Worm (Caenorhabditis elegans) whole organism, L4 larva: ENCODE measurements around the gene gob-1.

Source experiments
- F26F4.8 ChIP-seq: fragments of 200-800 bp; sonication (Bioruptor generic); conservative IDR thresholded peaks from 2 replicates; pipeline ENCODE4 v1.3.6; 2022; ENCODE audit warnings: missing genetic modification characterization, missing compliant biosample characterization
- R02D3.7 ChIP-seq: fragments of 150-350 bp; sonication (generic microtip); optimal IDR thresholded peaks from 3 replicates; lab custom pipeline; 2014; ENCODE audit warnings: missing biosample characterization, missing genetic modification characterization
- T26A8.4 ChIP-seq: fragments of 200-800 bp; sonication (Bioruptor generic); IDR thresholded peaks from 2 replicates; pipeline ENCODE4 v1.3.6; 2022; ENCODE audit warnings: missing genetic modification characterization, missing compliant biosample characterization
- aha-1 ChIP-seq: fragments of 150-350 bp; peaks from one replicate; lab custom pipeline; 2014; ENCODE audit warnings: missing biosample characterization, missing genetic modification characterization
- attf-4 ChIP-seq: sonication (generic microtip); optimal IDR thresholded peaks from 3 replicates; lab custom pipeline; 2017; ENCODE audit warnings: missing biosample characterization, missing genetic modification characterization
- ceh-20 ChIP-seq: fragments of 200-800 bp; sonication (Bioruptor generic); IDR thresholded peaks from 2 replicates; pipeline ENCODE4 v1.3.6; 2022; ENCODE audit warnings: missing genetic modification reagents, missing genetic modification characterization, missing compliant biosample characterization
- cey-2 ChIP-seq: sonication (generic microtip); optimal IDR thresholded peaks from 3 replicates; lab custom pipeline; 2017; ENCODE audit warnings: missing genetic modification characterization, mild to moderate bottlenecking, missing compliant biosample characterization, antibody characterized with exemption, borderline replicate concordance; ENCODE audit not compliant: insufficient read depth
- duxl-1 ChIP-seq: sonication (generic microtip); optimal IDR thresholded peaks from 2 replicates; lab custom pipeline; 2016; ENCODE audit warnings: mild to moderate bottlenecking, missing genetic modification characterization, moderate library complexity, missing compliant biosample characterization; ENCODE audit not compliant: poor library complexity
- egl-43 ChIP-seq: fragments of 200-800 bp; sonication (Bioruptor generic); IDR thresholded peaks from 2 replicates; pipeline ENCODE4 v1.3.6; 2022; ENCODE audit warnings: missing genetic modification reagents, missing genetic modification characterization, missing compliant biosample characterization
- fkh-10 ChIP-seq: fragments of 150-350 bp; optimal IDR thresholded peaks from 2 replicates; lab custom pipeline; 2014; ENCODE audit warnings: missing biosample characterization, missing genetic modification reagents, missing genetic modification characterization
- hlh-11 ChIP-seq: fragments of 200-800 bp; sonication (Bioruptor generic); optimal IDR thresholded peaks from 2 replicates; lab custom pipeline; 2018; ENCODE audit warnings: mild to moderate bottlenecking, missing genetic modification characterization, missing compliant biosample characterization
- mdl-1 ChIP-seq, 2 experiments: fragments of 150-350 bp in 1 of 2; sonication (generic microtip) in 1 of 2; optimal IDR thresholded peaks; 2 replicates each; lab custom pipeline; 2014 to 2017; ENCODE audit warnings: missing biosample characterization in 2 of 2, missing genetic modification characterization in 2 of 2
- mdt-29 ChIP-seq: fragments of 200-800 bp; sonication (Bioruptor generic); IDR thresholded peaks from 2 replicates; pipeline ENCODE4 v1.3.6; 2022; ENCODE audit warnings: missing genetic modification reagents, missing genetic modification characterization, missing compliant biosample characterization
- mxl-3 ChIP-seq: fragments of 200-800 bp; sonication (Bioruptor generic); optimal IDR thresholded peaks from 2 replicates; lab custom pipeline; 2018; ENCODE audit warnings: mild to moderate bottlenecking, missing genetic modification characterization, missing compliant biosample characterization
- nhr-10 ChIP-seq: fragments of 150-350 bp; optimal IDR thresholded peaks from 2 replicates; lab custom pipeline; 2014; ENCODE audit warnings: missing biosample characterization, missing genetic modification characterization
- nhr-25 ChIP-seq: sonication (generic microtip); optimal IDR thresholded peaks from 2 replicates; lab custom pipeline; 2017; ENCODE audit warnings: missing genetic modification characterization, mild to moderate bottlenecking, missing compliant biosample characterization, antibody characterized with exemption, moderate library complexity, borderline replicate concordance; ENCODE audit not compliant: insufficient read depth
- nhr-48 ChIP-seq: sonication (generic microtip); optimal IDR thresholded peaks from 2 replicates; lab custom pipeline; 2016; ENCODE audit warnings: mild to moderate bottlenecking, missing genetic modification characterization, missing compliant biosample characterization
- nhr-6 ChIP-seq: fragments of 150-350 bp; optimal IDR thresholded peaks from 2 replicates; lab custom pipeline; 2014; ENCODE audit warnings: missing biosample characterization, missing genetic modification characterization
- pqm-1 ChIP-seq: sonication (generic microtip); optimal IDR thresholded peaks from 2 replicates; lab custom pipeline; 2017; ENCODE audit warnings: missing biosample characterization, missing genetic modification characterization
- rbr-2 ChIP-seq: sonication (generic microtip); optimal IDR thresholded peaks from 2 replicates; lab custom pipeline; 2016; ENCODE audit warnings: missing genotype, missing genetic modification characterization, missing compliant biosample characterization
- set-16 ChIP-seq: fragments of 200-800 bp; sonication (Bioruptor generic); IDR thresholded peaks from 2 replicates; pipeline ENCODE4 v1.3.6; 2022; ENCODE audit warnings: missing genetic modification reagents, missing genetic modification characterization, missing compliant biosample characterization
- tag-97 ChIP-seq: fragments of 200-800 bp; sonication (Bioruptor generic); IDR thresholded peaks from 2 replicates; pipeline ENCODE4 v1.3.6; 2022; ENCODE audit warnings: missing genetic modification characterization, missing compliant biosample characterization
- unc-39 ChIP-seq: sonication (generic microtip); optimal IDR thresholded peaks from 2 replicates; lab custom pipeline; 2017; ENCODE audit warnings: missing biosample characterization, missing genetic modification characterization
- unc-62 ChIP-seq, 3 experiments: fragments of 150-350 bp in 1 of 3; sonication (generic microtip); optimal IDR thresholded peaks in 2 of 3; peaks in 1 of 3; 1 replicate in 1 of 3; 2 replicates in 2 of 3; lab custom pipeline; 2014 to 2017; ENCODE audit warnings: missing biosample characterization in 3 of 3, missing genetic modification characterization in 3 of 3, missing genetic modification reagents in 3 of 3, missing genotype in 1 of 3
- zag-1 ChIP-seq: fragments of 150-350 bp; optimal IDR thresholded peaks from 2 replicates; lab custom pipeline; 2014; ENCODE audit warnings: missing biosample characterization, missing genetic modification characterization
- zfp-3 ChIP-seq: fragments of 200-800 bp; sonication (Bioruptor generic); conservative IDR thresholded peaks from 2 replicates; pipeline ENCODE4 v1.3.6; 2022; ENCODE audit warnings: missing genetic modification reagents, missing genetic modification characterization, missing compliant biosample characterization

Gene gob-1

DNA sequence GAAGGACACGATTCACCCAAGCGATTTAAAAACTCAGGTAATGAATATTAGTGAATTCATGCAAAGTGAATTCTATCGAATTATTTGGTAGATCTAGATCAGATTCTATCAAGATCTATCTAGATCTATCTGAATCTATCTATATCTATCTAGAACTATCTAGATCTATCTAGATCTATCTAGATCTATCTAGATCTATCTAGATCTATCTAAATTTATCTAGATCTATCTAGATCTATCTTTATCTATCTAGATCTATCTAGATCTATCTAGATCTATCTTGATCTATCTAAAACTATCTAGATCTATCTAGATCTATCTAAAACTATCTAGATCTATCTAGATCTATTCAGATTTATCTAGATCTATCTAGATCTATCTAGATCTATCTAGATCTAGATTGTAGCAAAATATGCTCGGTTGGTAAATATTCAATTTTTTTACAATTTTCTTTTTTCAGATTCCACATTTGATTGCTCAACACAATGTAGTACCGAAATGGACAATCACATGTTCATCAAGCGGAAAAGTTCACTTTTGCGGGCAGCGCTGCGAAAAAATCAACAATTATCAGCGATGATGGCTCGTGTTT, 23.3 kb upstream of the gob-1 start:
- TF ChIP-seq duxl-1, result no peak
- peak; percentile 6 for TF ChIP-seq nhr-48

DNA sequence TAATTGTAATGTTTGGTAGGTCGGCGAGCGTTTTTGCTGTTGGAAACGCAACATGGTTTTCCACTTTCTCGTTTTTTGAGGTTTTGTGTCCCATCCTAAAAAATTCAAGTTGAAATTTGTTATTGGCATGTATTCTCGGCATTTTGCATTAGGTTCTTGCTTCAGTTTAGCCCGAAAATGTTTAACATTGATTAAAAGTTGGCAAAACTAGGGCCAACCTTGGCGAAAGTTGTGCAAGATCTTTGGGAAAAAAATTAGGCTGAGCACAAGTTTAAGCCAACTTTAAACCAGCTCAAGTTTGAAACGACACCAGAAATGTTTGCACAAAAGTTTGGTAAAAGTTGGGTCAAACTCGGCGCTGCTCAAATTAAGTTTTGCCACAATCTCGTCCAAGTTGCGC, 16.1 kb upstream of the gob-1 start, which contains the start of gene exc-1:
Gene exc-1 (minus strand): TSS at position 101 of the 400 bp plus-strand sequence.
- TF ChIP-seq F26F4.8 (GFP tag; lab: Robert Waterston, UW) (no peak), tag-97 (GFP tag; lab: Robert Waterston, UW) (no peak), pqm-1 (tag; lab: Kevin White, UChicago) (no peak), mdl-1 (tag; optimal IDR thresholded peaks at IDR 0.05; lab: Kevin White, UChicago) (no peak), nhr-6 (tag; lab: Kevin White, UChicago) (no peak), R02D3.7 (no peak), zag-1 (tag; lab: Kevin White, UChicago) (no peak)

DNA sequence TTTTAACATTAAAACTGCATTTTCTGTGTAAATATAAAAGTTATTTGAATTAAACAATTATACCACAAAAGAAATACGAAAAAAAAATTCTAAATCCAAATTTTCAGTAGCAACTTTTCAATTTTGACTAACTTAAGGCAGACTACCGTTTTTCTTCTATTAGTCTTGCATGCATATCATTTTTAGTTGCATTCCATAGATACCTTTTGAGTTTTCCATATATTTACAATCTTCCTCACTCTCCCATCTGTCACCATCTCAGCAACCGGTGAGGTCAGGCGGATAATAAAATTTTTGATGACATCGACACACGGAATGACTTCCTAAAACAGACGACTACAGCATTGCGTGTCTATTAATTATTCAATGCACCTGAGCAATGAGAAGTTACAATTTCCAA, 14.7 kb upstream of the gob-1 start, which contains the start of gene gcy-36:
Gene gcy-36 (plus strand): TSS at position 301 of the 400 bp plus-strand sequence.
- peak in 1 of 2 experiments; percentile 60 for TF ChIP-seq unc-62 (GFP tag; optimal IDR thresholded peaks at IDR 0.05 in 1 of 2; lab: Kevin White, UChicago)
- no peak for TF ChIP-seq unc-62 (tag; optimal IDR thresholded peaks at IDR 0.05; lab: Kevin White, UChicago)
- TF ChIP-seq fkh-10, result no peak
- TF ChIP-seq, all 104 proteins: peak for 1

DNA sequence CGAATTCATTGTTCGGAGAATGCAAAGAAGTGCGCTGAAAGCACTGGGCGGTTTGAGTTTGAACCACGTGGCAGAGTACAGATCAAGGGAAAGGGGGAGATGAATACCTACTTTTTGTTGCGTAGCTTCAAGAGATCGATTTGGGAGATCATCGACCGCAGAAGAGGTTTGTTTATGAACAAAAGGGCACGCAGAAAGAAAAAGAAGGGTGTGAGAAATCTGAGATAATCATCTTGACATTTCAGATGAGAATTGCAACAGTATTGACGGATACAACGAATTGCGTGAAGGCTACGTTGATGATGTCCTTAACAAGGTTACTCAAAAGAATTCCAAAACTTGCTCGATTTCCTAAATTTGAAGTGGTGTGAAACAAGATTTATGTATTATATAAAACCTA, 8.1 kb upstream of the gob-1 start:
- TF ChIP-seq unc-39 (tag; lab: Kevin White, UChicago) (no peak), nhr-10 (tag; lab: Kevin White, UChicago) (no peak), unc-62 (GFP tag; optimal IDR thresholded peaks at IDR 0.05 in 1 of 2; lab: Kevin White, UChicago) (peak in 1 of 2 experiments; percentile 4), unc-62 (tag; optimal IDR thresholded peaks at IDR 0.05; lab: Kevin White, UChicago) (no peak), attf-4 (tag; lab: Kevin White, UChicago) (no peak), cey-2 (tag; lab: Kevin White, UChicago) (no peak)
- TF ChIP-seq, all 104 proteins: peak for 1

ce11 chrX:15487162-15487561, 6.2 kb upstream of the gob-1 start:
- TF ChIP-seq mxl-3 (GFP tag; lab: Kevin White, UChicago) (peak; percentile 69), T26A8.4 (GFP tag; lab: Robert Waterston, UW) (no peak), set-16 (GFP tag; lab: Robert Waterston, UW) (peak; percentile 45; the same call in 1 of the 2 replicates), hlh-11 (peak; percentile 5), egl-43 (no peak), rbr-2 (tag; lab: Kevin White, UChicago) (no peak), mdt-29 (GFP tag; lab: Robert Waterston, UW) (no peak), nhr-6 (tag; lab: Kevin White, UChicago) (no peak)

ce11 chrX:15487806-15488205, 5.6 kb upstream of the gob-1 start, which contains the start of gene H13N06.2:
Gene H13N06.2 (plus strand): TSS chrX:15488106.
- TF ChIP-seq ceh-20 (GFP tag; lab: Robert Waterston, UW), result no peak
- no peak for TF ChIP-seq zfp-3

DNA sequence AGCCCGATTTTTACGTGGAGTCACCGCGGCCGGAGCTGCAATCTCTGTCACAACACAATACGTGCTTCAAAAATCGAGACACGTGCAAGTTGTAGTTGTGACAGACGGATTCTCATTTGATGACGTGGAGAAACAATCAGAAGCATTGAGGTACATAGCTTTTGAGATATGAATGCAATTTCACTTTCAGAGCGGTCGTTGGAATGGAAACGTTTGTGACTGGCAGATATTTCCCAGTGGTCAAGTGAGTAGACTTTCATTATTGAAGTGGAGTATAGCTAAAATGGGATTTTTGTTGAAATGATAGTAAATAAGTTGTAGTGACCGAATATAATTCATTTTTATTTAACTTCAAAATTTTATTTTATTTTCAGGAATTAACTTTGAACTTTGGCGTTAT, 2.3 kb upstream of the gob-1 start:
- TF ChIP-seq aha-1 (tag; lab: Kevin White, UChicago), result peak; percentile 21
- peak in 1 of 2 experiments; percentile 93 for TF ChIP-seq unc-62 (GFP tag; optimal IDR thresholded peaks at IDR 0.05 in 1 of 2; lab: Kevin White, UChicago)
- TF ChIP-seq unc-62 (tag; optimal IDR thresholded peaks at IDR 0.05; lab: Kevin White, UChicago), result no peak
- TF ChIP-seq nhr-25, result no peak
